Worm (Caenorhabditis elegans) whole organism, mixed stage, embryonic: ENCODE results near the gene atic-1.
A peak's percentile ranks its signal among the peaks of the same experiment; 100 is the strongest.

Experiments used
- M03D4.4 ChIP-seq: sonication (generic microtip); optimal IDR thresholded peaks from 2 replicates; lab custom pipeline; 2017; ENCODE audit warnings: mild to moderate bottlenecking, missing genetic modification characterization, missing compliant biosample characterization
- blmp-1 ChIP-seq: fragments of 150-350 bp; optimal IDR thresholded peaks from 2 replicates; lab custom pipeline; 2014; ENCODE audit warnings: missing biosample characterization, missing genetic modification characterization
- ceh-39 ChIP-seq: fragments of 150-350 bp; optimal IDR thresholded peaks from 2 replicates; lab custom pipeline; 2014; ENCODE audit warnings: missing biosample characterization, missing genetic modification characterization
- ceh-43 ChIP-seq: fragments of 200-800 bp; sonication (Bioruptor generic); optimal IDR thresholded peaks from 2 replicates; lab custom pipeline; 2018; ENCODE audit warnings: mild to moderate bottlenecking, missing genetic modification characterization, moderate library complexity, missing compliant biosample characterization
- ces-1 ChIP-seq: fragments of 150-350 bp; optimal IDR thresholded peaks from 2 replicates; lab custom pipeline; 2014; ENCODE audit warnings: missing biosample characterization, missing genetic modification reagents, missing genetic modification characterization
- cnd-1 ChIP-seq: fragments of 200-800 bp; sonication (Bioruptor generic); optimal IDR thresholded peaks from 2 replicates; lab custom pipeline; 2018; ENCODE audit warnings: mild to moderate bottlenecking, missing genetic modification characterization, missing compliant biosample characterization
- drap-1 ChIP-seq: fragments of 200-800 bp; sonication (Bioruptor generic); optimal IDR thresholded peaks from 3 replicates; lab custom pipeline; 2018; ENCODE audit warnings: mild to moderate bottlenecking, missing genetic modification characterization, missing compliant biosample characterization
- elt-1 ChIP-seq: sonication (generic microtip); optimal IDR thresholded peaks from 2 replicates; lab custom pipeline; 2017; ENCODE audit warnings: missing genetic modification characterization, mild to moderate bottlenecking, missing compliant biosample characterization, antibody characterized with exemption, moderate library complexity, borderline replicate concordance; ENCODE audit not compliant: insufficient read depth
- flh-1 ChIP-seq: fragments of 200-800 bp; sonication (Bioruptor generic); optimal IDR thresholded peaks from 2 replicates; lab custom pipeline; 2018; ENCODE audit warnings: mild to moderate bottlenecking, missing genetic modification characterization, moderate library complexity, missing compliant biosample characterization
- ham-2 ChIP-seq: fragments of 200-800 bp; sonication (Bioruptor generic); optimal IDR thresholded peaks from 2 replicates; lab custom pipeline; 2018; ENCODE audit warnings: mild to moderate bottlenecking, missing genetic modification characterization, missing compliant biosample characterization
- hlh-1 ChIP-seq: fragments of 150-350 bp; optimal IDR thresholded peaks from 2 replicates; lab custom pipeline; 2014; ENCODE audit warnings: missing biosample characterization, missing genetic modification reagents, missing genetic modification characterization
- lin-13 ChIP-seq: fragments of 150-350 bp; optimal IDR thresholded peaks from 2 replicates; lab custom pipeline; 2014; ENCODE audit warnings: missing biosample characterization, missing genetic modification characterization
- lsy-2 ChIP-seq: fragments of 150-350 bp; optimal IDR thresholded peaks from 2 replicates; lab custom pipeline; 2014; ENCODE audit warnings: missing biosample characterization, missing genetic modification characterization
- mab-5 ChIP-seq: fragments of 150-350 bp; optimal IDR thresholded peaks from 2 replicates; lab custom pipeline; 2014; ENCODE audit warnings: missing biosample characterization, missing genetic modification characterization
- mep-1 ChIP-seq: fragments of 150-350 bp; optimal IDR thresholded peaks from 2 replicates; lab custom pipeline; 2017; ENCODE audit warnings: missing biosample characterization, missing genetic modification reagents, missing genetic modification characterization, inconsistent platforms
- nhr-12 ChIP-seq: fragments of 150-350 bp; optimal IDR thresholded peaks from 2 replicates; lab custom pipeline; 2014; ENCODE audit warnings: missing biosample characterization, missing genetic modification characterization
- nhr-2 ChIP-seq: fragments of 150-350 bp; optimal IDR thresholded peaks from 2 replicates; lab custom pipeline; 2014; ENCODE audit warnings: missing biosample characterization, missing genetic modification characterization
- nhr-237 ChIP-seq: fragments of 150-350 bp; optimal IDR thresholded peaks from 2 replicates; lab custom pipeline; 2014; ENCODE audit warnings: missing biosample characterization, missing genetic modification characterization
- nhr-28 ChIP-seq: fragments of 150-350 bp; optimal IDR thresholded peaks from 2 replicates; lab custom pipeline; 2014; ENCODE audit warnings: missing biosample characterization, missing genetic modification characterization
- nhr-76 ChIP-seq: sonication (generic microtip); optimal IDR thresholded peaks from 2 replicates; lab custom pipeline; 2017; ENCODE audit warnings: missing biosample characterization, missing genetic modification characterization
- pha-4 ChIP-seq: fragments of 150-350 bp; optimal IDR thresholded peaks from 2 replicates; lab custom pipeline; 2018; ENCODE audit warnings: missing biosample characterization, missing genetic modification reagents, missing genetic modification characterization
- snpc-4 ChIP-seq: fragments of 150-350 bp; optimal IDR thresholded peaks from 2 replicates; lab custom pipeline; 2014; ENCODE audit warnings: missing biosample characterization, missing genetic modification characterization
- sptf-1 ChIP-seq: sonication (generic microtip); optimal IDR thresholded peaks from 2 replicates; lab custom pipeline; 2017; ENCODE audit warnings: mild to moderate bottlenecking, missing genetic modification characterization, moderate library complexity, missing compliant biosample characterization
- unc-120 ChIP-seq: sonication (generic microtip); optimal IDR thresholded peaks from 2 replicates; lab custom pipeline; 2017; ENCODE audit warnings: missing genetic modification characterization, missing compliant biosample characterization; ENCODE audit not compliant: poor library complexity, severe bottlenecking
- unc-39 ChIP-seq: fragments of 150-350 bp; optimal IDR thresholded peaks from 2 replicates; lab custom pipeline; 2014; ENCODE audit warnings: missing biosample characterization, missing genetic modification characterization
- unc-62 ChIP-seq: fragments of 150-350 bp; optimal IDR thresholded peaks from 2 replicates; lab custom pipeline; 2014; ENCODE audit warnings: missing biosample characterization, missing genetic modification reagents, missing genetic modification characterization
- zip-8 ChIP-seq: fragments of 150-350 bp; optimal IDR thresholded peaks from 2 replicates; lab custom pipeline; 2014; ENCODE audit warnings: missing biosample characterization, missing genetic modification characterization
- ztf-11 ChIP-seq: fragments of 150-350 bp; optimal IDR thresholded peaks from 2 replicates; lab custom pipeline; 2014; ENCODE audit warnings: missing biosample characterization, missing genetic modification characterization

The atic-1 gene

DNA sequence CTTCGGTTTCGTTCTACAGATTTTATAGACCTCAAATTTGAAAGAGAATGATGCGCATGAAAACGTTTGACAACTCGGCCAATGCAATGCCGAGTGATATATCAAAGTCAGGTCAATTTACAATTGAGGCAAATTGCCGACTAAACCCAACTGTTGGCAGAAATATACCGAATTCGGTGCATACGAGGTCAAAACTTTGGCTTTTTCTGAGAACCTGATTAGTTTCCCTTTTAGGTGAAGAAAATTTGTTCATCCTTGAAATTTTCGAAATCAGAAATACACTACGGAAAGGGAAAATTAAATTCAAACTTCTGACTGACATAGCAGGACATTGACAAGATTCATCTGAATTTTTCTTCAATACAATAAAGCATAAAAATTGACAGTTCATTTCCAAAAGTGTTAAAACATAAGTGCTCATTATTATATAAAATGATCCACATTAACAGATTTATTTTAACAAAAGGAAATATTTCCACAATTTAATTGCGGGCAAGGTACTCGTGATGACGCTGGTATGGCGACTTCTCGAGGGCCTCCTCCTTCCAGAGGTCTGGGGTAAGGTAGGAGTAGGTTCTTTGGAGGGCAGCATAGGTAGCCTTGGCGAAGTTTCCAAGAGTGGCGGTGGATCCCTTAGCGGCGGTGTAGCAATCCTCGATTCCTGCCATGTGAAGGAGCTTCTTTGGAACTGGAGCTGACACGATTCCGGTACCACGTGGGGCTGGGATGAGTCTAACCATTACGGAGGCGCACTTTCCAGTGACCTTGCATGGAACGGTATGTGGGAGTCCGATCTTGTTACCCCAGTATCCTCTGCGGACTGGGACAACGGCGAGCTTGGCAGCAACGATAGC is 43.4 kb downstream of the atic-1 start:
- TF ChIP-seq M03D4.4 (tag; lab: Kevin White, UChicago): no peak
- TF ChIP-seq, all 35 proteins: peak for 0

DNA sequence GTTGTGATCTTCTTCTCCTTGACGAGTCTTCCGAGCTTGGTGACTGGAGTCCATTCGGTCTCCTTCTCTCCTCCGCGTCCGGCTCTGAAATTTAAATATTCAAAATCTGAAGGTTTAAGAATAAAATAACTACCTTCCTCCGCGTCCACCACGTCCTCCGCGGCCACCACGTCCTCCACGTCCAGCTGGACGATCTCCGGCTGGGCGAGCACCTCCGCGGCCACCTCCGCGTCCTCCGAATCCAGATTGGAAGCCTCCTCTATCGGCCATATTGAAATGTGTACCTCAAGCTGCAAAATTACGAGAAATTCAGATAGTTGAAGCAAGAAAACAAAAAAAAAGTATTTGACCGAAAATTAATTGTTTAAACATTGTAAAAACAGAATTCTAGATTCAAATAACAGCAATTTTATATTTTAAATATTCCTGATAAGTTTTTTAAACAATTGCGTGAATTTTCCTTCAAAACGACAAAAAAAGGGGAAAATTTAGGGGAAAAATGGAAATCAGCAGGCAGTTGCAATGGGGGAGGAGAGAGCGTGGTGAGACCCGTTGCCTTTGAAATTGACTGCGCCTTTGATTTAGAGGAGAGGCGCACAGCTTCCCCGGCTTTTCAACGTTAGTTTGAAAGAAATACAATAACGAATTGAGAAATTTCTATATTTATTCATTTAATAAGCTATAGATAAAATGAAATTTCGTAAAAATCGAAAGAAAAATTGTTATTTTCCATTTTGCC is 44.4 kb downstream of the atic-1 start, which contains the start of gene rps-2:
TSS of gene rps-2 (minus strand) at position 290 of the 739 bp plus-strand sequence.
- peak; percentile 64 for TF ChIP-seq lsy-2
- TF ChIP-seq hlh-1 (tag; lab: Kevin White, UChicago): peak; percentile 30
- no peak for TF ChIP-seq unc-39 (tag; lab: Kevin White, UChicago)
- TF ChIP-seq unc-120 (tag; lab: Kevin White, UChicago): peak; percentile 9
- TF ChIP-seq mep-1 (tag; lab: Kevin White, UChicago): peak; percentile 31
- TF ChIP-seq nhr-28 (tag; lab: Kevin White, UChicago): no peak

DNA sequence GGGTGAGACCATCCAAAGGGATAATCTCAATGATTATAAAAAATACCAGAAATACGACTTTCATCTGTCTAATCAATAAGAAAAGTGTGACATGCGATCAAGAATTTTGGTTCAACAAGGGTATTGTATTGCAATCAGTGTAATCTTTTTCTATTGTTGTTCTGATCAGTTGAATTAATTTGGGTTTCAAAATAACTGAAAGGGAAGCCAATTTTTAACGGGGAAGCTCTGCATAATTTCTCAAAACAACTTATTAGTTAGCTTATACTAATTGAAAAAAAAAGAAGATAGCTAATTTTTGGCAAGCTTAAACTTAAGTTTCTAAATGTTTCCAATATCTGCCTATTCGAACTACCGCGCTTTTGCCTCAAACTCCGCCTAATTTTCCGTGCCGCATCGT is 45.4 kb downstream of the atic-1 start, which contains the start of gene C49H3.12:
TSS of gene C49H3.12 (minus strand) at position 101 of the 400 bp plus-strand sequence.
- TF ChIP-seq ztf-11 (no peak), pha-4 (tag; lab: Kevin White, UChicago) (no peak), flh-1 (no peak), nhr-76 (tag; lab: Kevin White, UChicago) (no peak), ceh-43 (GFP tag; lab: Kevin White, UChicago) (no peak), nhr-28 (tag; lab: Kevin White, UChicago) (no peak), ceh-39 (tag; lab: Kevin White, UChicago) (no peak), elt-1 (no peak), nhr-12 (no peak), zip-8 (tag; lab: Kevin White, UChicago) (no peak), unc-120 (tag; lab: Kevin White, UChicago) (no peak), unc-62 (no peak), snpc-4 (no peak), lin-13 (tag; lab: Kevin White, UChicago) (no peak), blmp-1 (tag; lab: Kevin White, UChicago) (no peak), ces-1 (GFP tag; lab: Kevin White, UChicago) (no peak)

DNA sequence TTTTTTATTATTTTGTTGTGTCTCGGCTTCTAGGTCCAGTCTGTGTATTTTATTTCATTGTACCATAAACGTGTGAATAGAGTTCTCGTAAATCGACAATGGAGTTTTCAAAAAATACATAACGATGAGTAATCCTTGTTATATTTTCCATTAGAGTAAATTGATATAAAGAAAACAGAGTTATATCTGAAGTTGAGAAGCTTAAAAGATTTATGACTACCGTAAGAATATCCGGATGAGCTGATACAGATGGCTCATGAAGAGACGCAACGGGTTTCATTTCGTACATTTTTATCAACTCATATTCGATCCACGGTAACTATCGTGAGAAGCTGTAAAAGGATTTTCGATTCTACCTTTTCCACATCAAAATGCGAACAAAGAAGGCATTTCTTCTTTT is 46.0 kb downstream of the atic-1 start, which contains the start of gene gcy-8:
TSS of gene gcy-8 (plus strand) at position 301 of the 400 bp plus-strand sequence.
- TF ChIP-seq nhr-76 (tag; lab: Kevin White, UChicago) (no peak), ces-1 (GFP tag; lab: Kevin White, UChicago) (no peak), lsy-2 (no peak), pha-4 (tag; lab: Kevin White, UChicago) (no peak), unc-120 (tag; lab: Kevin White, UChicago) (no peak), unc-39 (tag; lab: Kevin White, UChicago) (no peak), elt-1 (no peak), unc-62 (no peak), nhr-2 (tag; lab: Kevin White, UChicago) (no peak), sptf-1 (tag; lab: Kevin White, UChicago) (no peak), nhr-28 (tag; lab: Kevin White, UChicago) (no peak), drap-1 (GFP tag; lab: Kevin White, UChicago) (no peak), mab-5 (tag; lab: Kevin White, UChicago) (no peak), flh-1 (no peak), hlh-1 (tag; lab: Kevin White, UChicago) (no peak), nhr-237 (tag; lab: Kevin White, UChicago) (no peak), ceh-39 (tag; lab: Kevin White, UChicago) (no peak), ham-2 (no peak)

DNA sequence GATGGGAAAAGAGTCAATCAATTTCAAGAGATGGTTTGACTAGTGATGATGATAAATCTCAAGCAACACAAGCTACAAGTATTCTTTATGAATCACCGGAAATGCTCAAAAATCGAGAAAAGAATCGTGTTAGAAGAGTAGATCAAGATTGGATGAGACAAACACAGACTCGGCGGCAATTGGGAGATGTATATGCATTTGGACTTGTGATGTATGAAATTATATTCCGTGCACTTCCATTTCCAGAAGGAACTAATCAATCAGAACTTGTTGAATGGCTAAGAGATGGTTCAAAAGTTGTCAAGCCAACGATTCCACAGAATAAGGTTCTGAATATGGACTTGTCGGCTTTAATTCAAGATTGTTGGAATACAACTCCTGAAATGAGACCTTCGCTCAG is 50.0 kb downstream of the atic-1 start:
- TF ChIP-seq cnd-1: no peak
- TF ChIP-seq M03D4.4 (tag; lab: Kevin White, UChicago): no peak
- no peak for TF ChIP-seq flh-1
- TF ChIP-seq nhr-12: no peak
- no peak for TF ChIP-seq ham-2
